Worm (Caenorhabditis elegans) whole organism, L2 larva: ENCODE data around the gene gfi-1.

ENCODE experiments used
- C34F6.9 ChIP-seq: fragments of 150-350 bp; optimal IDR thresholded peaks from 2 replicates; lab custom pipeline; 2014; ENCODE audit warnings: missing biosample characterization, missing genetic modification characterization
- ama-1 ChIP-seq: fragments of 150-350 bp; optimal IDR thresholded peaks from 2 replicates; lab custom pipeline; 2018; ENCODE audit warnings: inconsistent platforms
- lin-13 ChIP-seq: fragments of 150-350 bp; optimal IDR thresholded peaks from 2 replicates; lab custom pipeline; 2014; ENCODE audit warnings: missing biosample characterization, missing genetic modification reagents, missing genetic modification characterization
- lin-39 ChIP-seq: fragments of 150-350 bp; optimal IDR thresholded peaks from 2 replicates; lab custom pipeline; 2014; ENCODE audit warnings: missing biosample characterization, missing genetic modification reagents, missing genetic modification characterization
- nhr-237 ChIP-seq: fragments of 150-350 bp; optimal IDR thresholded peaks from 2 replicates; lab custom pipeline; 2014; ENCODE audit warnings: missing biosample characterization, missing genetic modification characterization
- skn-1 ChIP-seq: sonication (generic microtip); optimal IDR thresholded peaks from 2 replicates; lab custom pipeline; 2017; ENCODE audit warnings: missing biosample characterization, missing genetic modification characterization
- unc-55 ChIP-seq: fragments of 150-350 bp; sonication (generic microtip); optimal IDR thresholded peaks from 3 replicates; lab custom pipeline; 2014; ENCODE audit warnings: missing biosample characterization, missing genetic modification reagents, missing genetic modification characterization
- ztf-11 ChIP-seq: sonication (generic microtip); optimal IDR thresholded peaks from 2 replicates; lab custom pipeline; 2017; ENCODE audit warnings: missing biosample characterization, missing genetic modification characterization
- ztf-4 ChIP-seq: fragments of 150-350 bp; optimal IDR thresholded peaks from 2 replicates; lab custom pipeline; 2014; ENCODE audit warnings: missing biosample characterization, missing genetic modification characterization

ce11 chrV:6352350-6352749 is 47.4 kb downstream of the gfi-1 start:
- TF ChIP-seq ztf-11 (tag; lab: Kevin White, UChicago) (no peak), lin-13 (no peak), lin-39 (no peak), nhr-237 (no peak), ama-1 (lab: Kevin White, UChicago) (no peak), unc-55 (no peak), C34F6.9 (tag; lab: Kevin White, UChicago) (no peak), skn-1 (tag; lab: Kevin White, UChicago) (no peak), ztf-4 (tag; lab: Kevin White, UChicago) (no peak)
